Worm (Caenorhabditis elegans) whole organism, L4 larva: ENCODE data around the gene clec-262.

ENCODE experiments used
- aha-1 ChIP-seq: fragments of 150-350 bp; peaks from one replicate; lab custom pipeline; 2014; ENCODE audit warnings: missing biosample characterization, missing genetic modification characterization
- fkh-10 ChIP-seq: fragments of 150-350 bp; optimal IDR thresholded peaks from 2 replicates; lab custom pipeline; 2014; ENCODE audit warnings: missing biosample characterization, missing genetic modification reagents, missing genetic modification characterization
- nhr-76 ChIP-seq: fragments of 150-350 bp; optimal IDR thresholded peaks from 2 replicates; lab custom pipeline; 2014; ENCODE audit warnings: missing biosample characterization, missing genetic modification characterization

The clec-262 gene

DNA sequence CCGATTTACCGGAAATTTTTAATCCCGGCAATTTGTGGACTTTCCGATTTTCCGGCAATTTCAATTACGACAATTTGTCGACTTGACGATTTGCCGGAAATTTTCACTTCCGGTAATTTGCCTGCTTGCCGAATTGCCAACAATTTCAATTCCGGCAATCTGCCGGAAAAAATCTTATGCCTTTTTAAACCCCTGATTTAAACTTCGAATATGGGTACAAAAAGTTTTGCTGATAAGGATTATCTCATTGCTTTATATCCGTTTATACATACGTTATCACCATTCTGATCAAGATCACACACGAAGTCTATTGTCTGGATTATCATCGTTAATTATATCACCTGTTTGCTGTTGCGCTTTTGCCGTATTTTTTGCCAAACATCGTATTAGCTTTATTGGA is 44.9 kb downstream of the clec-262 start, which contains the start of gene grd-11:
grd-11 (plus strand) TSS at position 301 of the 400 bp plus-strand sequence.
- TF ChIP-seq nhr-76 (no peak), fkh-10 (GFP tag; lab: Kevin White, UChicago) (no peak), aha-1 (peak; percentile 29)
